Worm (Caenorhabditis elegans) whole organism, young adult: Measurements from ENCODE around the gene srd-29.

Experiments
- D2030.7 ChIP-seq: fragments of 200-800 bp; sonication (Bioruptor generic); IDR thresholded peaks from 2 replicates; pipeline ENCODE4 v1.3.6; 2022; ENCODE audit warnings: missing genetic modification reagents, missing genetic modification characterization, missing compliant biosample characterization
- ama-1 ChIP-seq, 3 experiments: fragments of 150-350 bp in 1 of 3; sonication (generic microtip) in 2 of 3; optimal IDR thresholded peaks; 2 replicates each; lab custom pipeline; 2014 to 2018; ENCODE audit warnings: missing biosample characterization in 2 of 3, missing genetic modification characterization in 2 of 3, missing genetic modification reagents in 2 of 3
- aptf-3 ChIP-seq: fragments of 200-800 bp; sonication (Bioruptor generic); IDR thresholded peaks from 2 replicates; pipeline ENCODE4 v1.3.6; 2022; ENCODE audit warnings: missing genetic modification characterization, missing compliant biosample characterization
- dpl-1 ChIP-seq: fragments of 150-350 bp; optimal IDR thresholded peaks from 2 replicates; lab custom pipeline; 2014; ENCODE audit warnings: missing biosample characterization, missing genetic modification reagents, missing genetic modification characterization
- hlh-26 ChIP-seq: fragments of 200-800 bp; sonication (Bioruptor generic); conservative IDR thresholded peaks from 2 replicates; pipeline ENCODE4 v1.3.6; 2022; ENCODE audit warnings: missing genetic modification reagents, missing genetic modification characterization, missing compliant biosample characterization
- mes-4 ChIP-seq: sonication (generic microtip); optimal IDR thresholded peaks from 2 replicates; lab custom pipeline; 2016; ENCODE audit warnings: missing genotype, missing genetic modification characterization, missing compliant biosample characterization
- pbrm-1 ChIP-seq: fragments of 200-800 bp; sonication (Bioruptor generic); IDR thresholded peaks from 2 replicates; pipeline ENCODE4 v1.3.6; 2022; ENCODE audit warnings: missing genetic modification reagents, missing genetic modification characterization, missing compliant biosample characterization
- pha-4 ChIP-seq: fragments of 150-350 bp; sonication (generic microtip); optimal IDR thresholded peaks from 2 replicates; lab custom pipeline; 2014; ENCODE audit warnings: missing biosample characterization, missing genetic modification reagents, missing genetic modification characterization
- snpc-3.4 ChIP-seq: sonication (generic microtip); optimal IDR thresholded peaks from 2 replicates; lab custom pipeline; 2017; ENCODE audit warnings: missing genetic modification characterization, mild to moderate bottlenecking, missing compliant biosample characterization, antibody characterized with exemption, moderate library complexity, missing genotype, missing genetic modification reagents
- snpc-4 ChIP-seq, 5 experiments: fragments of 150-350 bp in 1 of 5; sonication (generic microtip) in 4 of 5; optimal IDR thresholded peaks; 2 replicates each; lab custom pipeline; 2014 to 2018; ENCODE audit warnings: missing genetic modification characterization in 5 of 5, missing biosample characterization in 3 of 5, antibody characterized with exemption in 2 of 5, mild to moderate bottlenecking in 2 of 5, missing compliant biosample characterization in 2 of 5, missing genotype in 2 of 5, moderate library complexity in 2 of 5, missing genetic modification reagents in 1 of 5
- unc-130 ChIP-seq: sonication (generic microtip); optimal IDR thresholded peaks from 2 replicates; lab custom pipeline; 2016; ENCODE audit warnings: missing genetic modification reagents, missing genetic modification characterization, missing compliant biosample characterization
- unc-62 ChIP-seq: fragments of 150-350 bp; optimal IDR thresholded peaks from 2 replicates; lab custom pipeline; 2014; ENCODE audit warnings: missing biosample characterization, missing genetic modification reagents, missing genetic modification characterization

DNA sequence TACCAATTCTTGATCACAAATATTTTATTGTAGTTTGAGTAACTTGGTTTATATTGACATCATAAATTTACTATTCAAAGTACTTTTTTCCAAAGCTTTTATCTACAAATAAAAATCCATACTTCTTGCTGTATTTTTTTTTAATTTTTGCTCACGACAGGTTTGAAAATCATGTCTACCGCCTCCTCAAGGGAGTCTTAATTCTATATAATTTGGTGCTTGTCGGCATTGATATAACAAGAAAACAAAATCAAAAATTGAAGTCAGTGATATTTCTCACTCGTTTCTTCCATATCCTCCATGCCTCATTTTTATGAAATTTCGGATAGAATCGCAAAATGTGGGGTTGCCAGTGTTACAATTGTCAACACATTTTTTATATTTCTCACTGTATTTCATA is 9.9 kb downstream of the srd-29 start, which contains the start of gene str-47:
- TF ChIP-seq ama-1 (optimal IDR thresholded peaks at IDR 0.05; lab: Kevin White, UChicago) (no peak), ama-1 (GFP tag; optimal IDR thresholded peaks at IDR 0.05; lab: Kevin White, UChicago) (no peak), D2030.7 (no peak), dpl-1 (no peak), snpc-4 (GFP tag; optimal IDR thresholded peaks at IDR 0.05; lab: Kevin White, UChicago) (no peak), snpc-4 (tag; optimal IDR thresholded peaks at IDR 0.05; lab: Kevin White, UChicago) (no peak), unc-130 (GFP tag; lab: Kevin White, UChicago) (no peak), pbrm-1 (GFP tag; lab: Robert Waterston, UW) (no peak), snpc-3.4 (tag; lab: Kevin White, UChicago) (no peak), unc-62 (GFP tag; lab: Kevin White, UChicago) (no peak), mes-4 (tag; lab: Kevin White, UChicago) (no peak), aptf-3 (GFP tag; lab: Robert Waterston, UW) (no peak), hlh-26 (GFP tag; lab: Robert Waterston, UW) (no peak), pha-4 (tag; lab: Kevin White, UChicago) (no peak)
